Worm (Caenorhabditis elegans) whole organism, L2 larva: ENCODE measurements around the gene ZK550.6.

Experiments used
- C34F6.9 ChIP-seq: fragments of 150-350 bp; optimal IDR thresholded peaks from 2 replicates; lab custom pipeline; 2014; ENCODE audit warnings: missing biosample characterization, missing genetic modification characterization
- F13H6.1 ChIP-seq: sonication (generic microtip); optimal IDR thresholded peaks from 2 replicates; lab custom pipeline; 2016; ENCODE audit warnings: missing genetic modification characterization, missing compliant biosample characterization
- R02D3.7 ChIP-seq: fragments of 150-350 bp; optimal IDR thresholded peaks from 2 replicates; lab custom pipeline; 2014; ENCODE audit warnings: missing biosample characterization, missing genetic modification characterization
- Y55F3AM.14 ChIP-seq: fragments of 200-800 bp; sonication (Bioruptor generic); optimal IDR thresholded peaks from 2 replicates; lab custom pipeline; 2018; ENCODE audit warnings: mild to moderate bottlenecking, missing genetic modification characterization, missing compliant biosample characterization
- alr-1 ChIP-seq: fragments of 150-350 bp; optimal IDR thresholded peaks from 2 replicates; lab custom pipeline; 2014; ENCODE audit warnings: missing biosample characterization, missing genetic modification characterization
- aly-2 ChIP-seq: fragments of 150-350 bp; optimal IDR thresholded peaks from 2 replicates; lab custom pipeline; 2014; ENCODE audit warnings: missing biosample characterization, missing genetic modification characterization
- ama-1 ChIP-seq: fragments of 150-350 bp; optimal IDR thresholded peaks from 2 replicates; lab custom pipeline; 2018; ENCODE audit warnings: inconsistent platforms
- blmp-1 ChIP-seq: sonication (generic microtip); optimal IDR thresholded peaks from 2 replicates; lab custom pipeline; 2017; ENCODE audit warnings: missing genetic modification characterization, mild to moderate bottlenecking, missing compliant biosample characterization, antibody characterized with exemption, moderate library complexity; ENCODE audit not compliant: insufficient read depth
- ceh-82 ChIP-seq: fragments of 150-350 bp; optimal IDR thresholded peaks from 2 replicates; lab custom pipeline; 2014; ENCODE audit warnings: missing biosample characterization, missing genetic modification characterization
- crh-2 ChIP-seq: sonication (generic microtip); optimal IDR thresholded peaks from 2 replicates; lab custom pipeline; 2017; ENCODE audit warnings: missing biosample characterization, missing genetic modification characterization
- dmd-4 ChIP-seq: sonication (generic microtip); optimal IDR thresholded peaks from 2 replicates; lab custom pipeline; 2017; ENCODE audit warnings: missing biosample characterization, missing genetic modification characterization
- egl-27 ChIP-seq: sonication (generic microtip); optimal IDR thresholded peaks from 3 replicates; lab custom pipeline; 2017; ENCODE audit warnings: missing biosample characterization, missing genetic modification reagents, missing genetic modification characterization
- elt-1 ChIP-seq: fragments of 150-350 bp; optimal IDR thresholded peaks from 2 replicates; lab custom pipeline; 2014; ENCODE audit warnings: missing biosample characterization, missing genetic modification characterization
- elt-3 ChIP-seq: sonication (generic microtip); optimal IDR thresholded peaks from 2 replicates; lab custom pipeline; 2017; ENCODE audit warnings: missing biosample characterization, missing genetic modification characterization
- fos-1 ChIP-seq: fragments of 150-350 bp; optimal IDR thresholded peaks from 2 replicates; lab custom pipeline; 2014; ENCODE audit warnings: missing biosample characterization, missing genetic modification characterization
- gmeb-1 ChIP-seq: fragments of 150-350 bp; optimal IDR thresholded peaks from 2 replicates; lab custom pipeline; 2014; ENCODE audit warnings: missing biosample characterization, missing genetic modification characterization
- lin-11 ChIP-seq: fragments of 150-350 bp; sonication (generic microtip); optimal IDR thresholded peaks from 2 replicates; lab custom pipeline; 2014; ENCODE audit warnings: missing biosample characterization, missing genetic modification characterization, inconsistent platforms, mixed read lengths
- lin-39 ChIP-seq: fragments of 150-350 bp; optimal IDR thresholded peaks from 2 replicates; lab custom pipeline; 2014; ENCODE audit warnings: missing biosample characterization, missing genetic modification reagents, missing genetic modification characterization
- lsy-2 ChIP-seq, 2 experiments: fragments of 150-350 bp in 1 of 2; sonication (generic microtip) in 1 of 2; optimal IDR thresholded peaks; 2 replicates each; lab custom pipeline; 2014 to 2017; ENCODE audit warnings: missing biosample characterization in 2 of 2, missing genetic modification characterization in 2 of 2
- mab-5 ChIP-seq: fragments of 150-350 bp; optimal IDR thresholded peaks from 2 replicates; lab custom pipeline; 2014; ENCODE audit warnings: missing biosample characterization, missing genetic modification characterization
- mbf-1 ChIP-seq: sonication (generic microtip); optimal IDR thresholded peaks from 2 replicates; lab custom pipeline; 2017; ENCODE audit warnings: missing biosample characterization, missing genetic modification characterization
- nhr-12 ChIP-seq: fragments of 150-350 bp; optimal IDR thresholded peaks from 2 replicates; lab custom pipeline; 2014; ENCODE audit warnings: missing biosample characterization, missing genetic modification characterization
- nhr-129 ChIP-seq: fragments of 150-350 bp; optimal IDR thresholded peaks from 2 replicates; lab custom pipeline; 2014; ENCODE audit warnings: missing biosample characterization, missing genetic modification characterization
- nhr-21 ChIP-seq: fragments of 150-350 bp; optimal IDR thresholded peaks from 2 replicates; lab custom pipeline; 2014; ENCODE audit warnings: missing biosample characterization, missing genetic modification characterization
- nhr-23 ChIP-seq: fragments of 150-350 bp; optimal IDR thresholded peaks from 2 replicates; lab custom pipeline; 2014; ENCODE audit warnings: missing biosample characterization, missing genetic modification reagents, missing genetic modification characterization
- nhr-237 ChIP-seq: fragments of 150-350 bp; optimal IDR thresholded peaks from 2 replicates; lab custom pipeline; 2014; ENCODE audit warnings: missing biosample characterization, missing genetic modification characterization
- nhr-25 ChIP-seq: fragments of 150-350 bp; sonication (generic microtip); optimal IDR thresholded peaks from 3 replicates; lab custom pipeline; 2014; ENCODE audit warnings: missing biosample characterization, missing genetic modification characterization
- nhr-77 ChIP-seq: fragments of 150-350 bp; optimal IDR thresholded peaks from 2 replicates; lab custom pipeline; 2014; ENCODE audit warnings: missing biosample characterization, missing genetic modification characterization
- peb-1 ChIP-seq: fragments of 150-350 bp; optimal IDR thresholded peaks from 2 replicates; lab custom pipeline; 2014; ENCODE audit warnings: missing biosample characterization, missing genetic modification characterization
- sem-4 ChIP-seq: fragments of 150-350 bp; optimal IDR thresholded peaks from 2 replicates; lab custom pipeline; 2014; ENCODE audit warnings: missing biosample characterization, missing genetic modification reagents, missing genetic modification characterization
- skn-1 ChIP-seq: sonication (generic microtip); optimal IDR thresholded peaks from 2 replicates; lab custom pipeline; 2017; ENCODE audit warnings: missing biosample characterization, missing genetic modification characterization
- sma-9 ChIP-seq, 2 experiments: fragments of 150-350 bp in 1 of 2; sonication (generic microtip) in 1 of 2; optimal IDR thresholded peaks; 2 replicates each; lab custom pipeline; 2014 to 2016; ENCODE audit warnings: missing genetic modification characterization in 2 of 2, mild to moderate bottlenecking in 1 of 2, missing biosample characterization in 1 of 2, missing compliant biosample characterization in 1 of 2, missing genetic modification reagents in 1 of 2, moderate library complexity in 1 of 2
- unc-39 ChIP-seq: fragments of 150-350 bp; optimal IDR thresholded peaks from 2 replicates; lab custom pipeline; 2014; ENCODE audit warnings: missing biosample characterization, missing genetic modification characterization
- unc-55 ChIP-seq: fragments of 150-350 bp; sonication (generic microtip); optimal IDR thresholded peaks from 3 replicates; lab custom pipeline; 2014; ENCODE audit warnings: missing biosample characterization, missing genetic modification reagents, missing genetic modification characterization
- unc-62 ChIP-seq: fragments of 150-350 bp; optimal IDR thresholded peaks from 2 replicates; lab custom pipeline; 2014; ENCODE audit warnings: missing biosample characterization, missing genetic modification reagents, missing genetic modification characterization
- zag-1 ChIP-seq: fragments of 150-350 bp; optimal IDR thresholded peaks from 2 replicates; lab custom pipeline; 2014; ENCODE audit warnings: missing biosample characterization, missing genetic modification characterization
- ztf-1 ChIP-seq: fragments of 200-800 bp; sonication (Bioruptor generic); conservative IDR thresholded peaks from 2 replicates; pipeline ENCODE4 v1.3.6; 2022; ENCODE audit warnings: missing genetic modification characterization, missing compliant biosample characterization
- ztf-11 ChIP-seq: sonication (generic microtip); optimal IDR thresholded peaks from 2 replicates; lab custom pipeline; 2017; ENCODE audit warnings: missing biosample characterization, missing genetic modification characterization
- ztf-4 ChIP-seq: fragments of 150-350 bp; optimal IDR thresholded peaks from 2 replicates; lab custom pipeline; 2014; ENCODE audit warnings: missing biosample characterization, missing genetic modification characterization

ZK550.6 gene

DNA sequence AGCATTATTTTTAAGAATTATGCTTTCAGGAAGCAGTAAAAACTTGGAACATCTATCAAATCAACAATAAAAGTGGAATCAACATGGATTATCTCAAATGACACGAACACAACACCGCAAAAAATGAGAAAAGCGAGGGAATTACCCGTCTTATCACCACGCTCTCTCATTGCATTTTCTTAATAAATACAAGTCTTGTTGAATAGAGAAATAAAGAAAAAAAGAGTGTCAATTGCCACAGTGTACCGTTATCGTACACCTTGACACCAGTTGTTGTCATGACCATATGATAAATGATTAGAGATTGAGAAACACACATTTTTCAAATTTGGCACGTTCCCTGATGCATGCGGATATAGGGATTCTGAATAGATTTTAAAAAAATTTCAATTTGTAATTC, 1.4 kb upstream of the ZK550.6 start:
- TF ChIP-seq nhr-23 (tag; lab: Kevin White, UChicago) = no peak
- no peak for TF ChIP-seq peb-1 (tag; lab: Kevin White, UChicago)
- TF ChIP-seq lsy-2 (tag; optimal IDR thresholded peaks at IDR 0.05; lab: Kevin White, UChicago) = peak in 1 of 2 experiments; percentile 6
- peak; percentile 92 for TF ChIP-seq fos-1 (tag; lab: Kevin White, UChicago)
- TF ChIP-seq nhr-25 (tag; lab: Kevin White, UChicago) = peak; percentile 27
- TF ChIP-seq unc-62 (GFP tag; lab: Kevin White, UChicago) = no peak
- TF ChIP-seq unc-55 (GFP tag; lab: Kevin White, UChicago) = no peak
- TF ChIP-seq F13H6.1 = peak; percentile 54
- no peak for TF ChIP-seq nhr-237 (tag; lab: Kevin White, UChicago)
- no peak for TF ChIP-seq skn-1 (tag; lab: Kevin White, UChicago)
- TF ChIP-seq C34F6.9 (tag; lab: Kevin White, UChicago) = no peak
- no peak for TF ChIP-seq elt-3 (tag; lab: Kevin White, UChicago)
- TF ChIP-seq nhr-21 (tag; lab: Kevin White, UChicago) = peak; percentile 75
- no peak for TF ChIP-seq ztf-4 (tag; lab: Kevin White, UChicago)
- TF ChIP-seq nhr-129 (tag; lab: Kevin White, UChicago) = peak; percentile 20
- no peak for TF ChIP-seq alr-1 (tag; lab: Kevin White, UChicago)
- TF ChIP-seq gmeb-1 (tag; lab: Kevin White, UChicago) = peak; percentile 56
- peak; percentile 74 for TF ChIP-seq crh-2 (tag; lab: Kevin White, UChicago)
- TF ChIP-seq blmp-1 (tag; lab: Kevin White, UChicago) = no peak

DNA sequence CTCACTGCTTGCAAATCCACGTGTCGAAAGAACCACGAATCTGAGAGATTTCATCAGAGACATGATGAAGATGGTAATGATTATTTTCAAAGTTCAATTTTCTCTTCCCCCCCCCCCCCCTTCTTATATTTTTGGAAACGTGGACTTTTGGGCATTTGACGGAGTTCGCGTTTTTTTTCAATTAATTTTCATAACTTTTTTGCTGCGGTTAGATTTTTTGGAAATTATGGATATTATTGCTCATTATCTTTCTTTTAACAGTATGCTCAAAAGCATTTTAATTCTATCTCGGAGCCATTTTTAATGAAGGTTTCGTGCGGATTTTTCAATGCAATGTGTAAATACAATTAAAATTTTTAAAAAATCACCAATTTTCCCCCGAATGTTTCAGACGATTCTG, 3.0 kb downstream of the ZK550.6 start, which contains the start of gene phyh-1:
Gene phyh-1, minus strand, starts transcription at position 101 of the 400 bp plus-strand sequence.
- TF ChIP-seq C34F6.9 (tag; lab: Kevin White, UChicago) = no peak
- TF ChIP-seq unc-39 = no peak
- no peak for TF ChIP-seq ceh-82 (tag; lab: Kevin White, UChicago)
- TF ChIP-seq nhr-77 (tag; lab: Kevin White, UChicago) = no peak
- no peak for TF ChIP-seq sma-9 (GFP tag; optimal IDR thresholded peaks at IDR 0.05; lab: Kevin White, UChicago)
- TF ChIP-seq sma-9 (tag; optimal IDR thresholded peaks at IDR 0.05; lab: Kevin White, UChicago) = no peak
- TF ChIP-seq, all 48 proteins: peak for 0

DNA sequence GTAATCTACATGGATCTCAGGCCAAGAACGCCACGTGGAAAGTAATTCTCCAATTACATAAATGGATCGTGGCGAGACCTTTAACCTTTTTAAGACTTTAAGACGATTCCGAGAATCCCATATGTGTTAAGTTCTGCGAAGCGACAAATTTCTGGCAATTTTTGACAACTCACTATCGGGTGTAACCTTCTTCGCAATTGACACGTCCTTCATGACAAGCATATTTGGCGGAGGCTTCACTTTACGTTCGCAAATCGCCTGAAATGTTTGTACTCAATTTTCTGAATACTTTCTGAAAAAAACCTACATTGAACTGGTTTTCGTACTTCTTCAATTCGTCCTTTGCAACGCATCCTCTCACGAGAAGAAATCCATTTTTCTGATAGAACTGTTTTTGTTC, 3.5 kb downstream of the ZK550.6 start:
- TF ChIP-seq peb-1 (tag; lab: Kevin White, UChicago) (no peak), skn-1 (tag; lab: Kevin White, UChicago) (no peak), R02D3.7 (tag; lab: Kevin White, UChicago) (no peak), ztf-11 (tag; lab: Kevin White, UChicago) (no peak), nhr-23 (tag; lab: Kevin White, UChicago) (no peak), aly-2 (tag; lab: Kevin White, UChicago) (no peak), nhr-77 (tag; lab: Kevin White, UChicago) (no peak), nhr-237 (tag; lab: Kevin White, UChicago) (no peak), nhr-12 (no peak), egl-27 (tag; lab: Kevin White, UChicago) (no peak), fos-1 (tag; lab: Kevin White, UChicago) (no peak), lin-39 (tag; lab: Kevin White, UChicago) (no peak), elt-1 (no peak), sem-4 (tag; lab: Kevin White, UChicago) (no peak), lsy-2 (tag; optimal IDR thresholded peaks at IDR 0.05; lab: Kevin White, UChicago) (no peak), unc-55 (GFP tag; lab: Kevin White, UChicago) (no peak), ceh-82 (tag; lab: Kevin White, UChicago) (no peak), mbf-1 (tag; lab: Kevin White, UChicago) (no peak), ama-1 (no peak), zag-1 (no peak)

- TF ChIP-seq fos-1 (tag; lab: Kevin White, UChicago) (no peak), mab-5 (tag; lab: Kevin White, UChicago) (no peak), aly-2 (tag; lab: Kevin White, UChicago) (no peak), elt-1 (no peak), nhr-23 (tag; lab: Kevin White, UChicago) (no peak), ztf-11 (tag; lab: Kevin White, UChicago) (no peak), dmd-4 (no peak), sem-4 (tag; lab: Kevin White, UChicago) (no peak), ceh-82 (tag; lab: Kevin White, UChicago) (no peak), C34F6.9 (tag; lab: Kevin White, UChicago) (no peak), ztf-1 (no peak), sma-9 (GFP tag; optimal IDR thresholded peaks at IDR 0.05; lab: Kevin White, UChicago) (no peak), sma-9 (tag; optimal IDR thresholded peaks at IDR 0.05; lab: Kevin White, UChicago) (no peak), lin-11 (tag; lab: Kevin White, UChicago) (no peak), mbf-1 (tag; lab: Kevin White, UChicago) (no peak), nhr-12 (no peak), unc-39 (no peak), nhr-237 (tag; lab: Kevin White, UChicago) (no peak), nhr-21 (tag; lab: Kevin White, UChicago) (no peak), R02D3.7 (tag; lab: Kevin White, UChicago) (no peak), Y55F3AM.14 (GFP tag; lab: Kevin White, UChicago) (no peak)
- TF ChIP-seq, all 48 proteins: peak for 0
Observed at ce11 chrIV:17255001-17255400, 7.3 kb downstream of the ZK550.6 start, which contains the start of gene gtf-2E1. Gene gtf-2E1, plus strand, starts transcription at chrIV:17255301.
